Fruit fly (Drosophila melanogaster) whole organism, prepupa: ENCODE results near the gene Pp1-13C.
A peak's percentile ranks its signal among the peaks of the same experiment; 100 is the strongest.

Experiments used
- Blimp-1 ChIP-seq: fragments of 200-800 bp; sonication (Bioruptor generic); optimal IDR thresholded peaks from 3 replicates; lab custom pipeline; 2017; ENCODE audit warnings: missing biosample characterization, missing genetic modification characterization, mild to moderate bottlenecking, moderate library complexity, missing genetic modification reagents
- CG10669 ChIP-seq: fragments of 200-800 bp; sonication (Bioruptor generic); optimal IDR thresholded peaks from 3 replicates; lab custom pipeline; 2018; ENCODE audit warnings: missing biosample characterization, mild to moderate bottlenecking, missing genetic modification characterization, moderate library complexity
- CG11762 ChIP-seq: fragments of 200-800 bp; sonication (Bioruptor generic); optimal IDR thresholded peaks from 3 replicates; lab custom pipeline; 2016; ENCODE audit warnings: missing biosample characterization, missing genetic modification characterization; ENCODE audit not compliant: insufficient read depth
- CG11902 ChIP-seq: fragments of 200-800 bp; sonication (Bioruptor generic); optimal IDR thresholded peaks from 3 replicates; lab custom pipeline; 2016; ENCODE audit warnings: missing biosample characterization, missing genetic modification characterization
- CG1621 ChIP-seq: fragments of 200-800 bp; sonication (Bioruptor generic); optimal IDR thresholded peaks from 3 replicates; lab custom pipeline; 2018; ENCODE audit warnings: missing biosample characterization, mild to moderate bottlenecking, missing genetic modification characterization
- CG16779 ChIP-seq: fragments of 200-800 bp; sonication (Bioruptor generic); optimal IDR thresholded peaks from 3 replicates; lab custom pipeline; 2017; ENCODE audit warnings: missing biosample characterization, mild to moderate bottlenecking, missing genetic modification characterization
- CG32006 ChIP-seq: fragments of 200-800 bp; sonication (Bioruptor generic); optimal IDR thresholded peaks from 3 replicates; lab custom pipeline; 2017; ENCODE audit warnings: missing biosample characterization, mild to moderate bottlenecking, missing genetic modification characterization
- CG34406 ChIP-seq: fragments of 200-800 bp; sonication (Bioruptor generic); optimal IDR thresholded peaks from 3 replicates; lab custom pipeline; 2016; ENCODE audit warnings: missing biosample characterization, missing genetic modification characterization
- CG3919 ChIP-seq: fragments of 200-800 bp; sonication (Bioruptor generic); optimal IDR thresholded peaks from 3 replicates; lab custom pipeline; 2016; ENCODE audit warnings: missing biosample characterization, missing genetic modification characterization
- CG4318 ChIP-seq: fragments of 200-800 bp; sonication (Bioruptor generic); optimal IDR thresholded peaks from 3 replicates; lab custom pipeline; 2017; ENCODE audit warnings: missing biosample characterization, mild to moderate bottlenecking, missing genetic modification characterization
- CG6163 ChIP-seq: fragments of 200-800 bp; sonication (Bioruptor generic); IDR thresholded peaks from 3 replicates; pipeline ENCODE4 v1.3.6; 2022; ENCODE audit warnings: missing biosample characterization, missing genetic modification characterization
- CG6808 ChIP-seq: fragments of 200-800 bp; sonication (Bioruptor generic); optimal IDR thresholded peaks from 3 replicates; lab custom pipeline; 2017; ENCODE audit warnings: missing biosample characterization, missing genetic modification characterization, mild to moderate bottlenecking, moderate library complexity, missing genetic modification reagents
- CG7368 ChIP-seq: fragments of 200-800 bp; sonication (Bioruptor generic); optimal IDR thresholded peaks from 3 replicates; lab custom pipeline; 2016; ENCODE audit warnings: missing biosample characterization, missing genetic modification characterization
- CG8319 ChIP-seq: fragments of 200-800 bp; sonication (Bioruptor generic); optimal IDR thresholded peaks from 3 replicates; lab custom pipeline; 2016; ENCODE audit warnings: missing biosample characterization, missing genetic modification characterization
- CG8632 ChIP-seq: fragments of 200-800 bp; sonication (Bioruptor generic); optimal IDR thresholded peaks from 3 replicates; lab custom pipeline; 2016; ENCODE audit warnings: missing biosample characterization, missing genetic modification characterization
- CG9139 ChIP-seq: fragments of 200-800 bp; sonication (Bioruptor generic); optimal IDR thresholded peaks from 3 replicates; lab custom pipeline; 2017; ENCODE audit warnings: missing biosample characterization, mild to moderate bottlenecking, missing genetic modification characterization
- Eip75B ChIP-seq: fragments of 200-800 bp; sonication (Bioruptor generic); optimal IDR thresholded peaks from 3 replicates; lab custom pipeline; 2016; ENCODE audit warnings: missing biosample characterization, missing genetic modification characterization
- Eip78C ChIP-seq: fragments of 200-800 bp; sonication (Bioruptor generic); peaks from one replicate; lab custom pipeline; 2016; ENCODE audit warnings: missing biosample characterization, missing genetic modification characterization
- Eip93F ChIP-seq: fragments of 200-800 bp; sonication (Bioruptor generic); optimal IDR thresholded peaks from 2 replicates; lab custom pipeline; 2016; ENCODE audit warnings: missing biosample characterization, mild to moderate bottlenecking, missing genetic modification characterization
- Ets21C ChIP-seq: fragments of 200-800 bp; sonication (Bioruptor generic); optimal IDR thresholded peaks from 3 replicates; lab custom pipeline; 2016; ENCODE audit warnings: missing biosample characterization, missing genetic modification characterization
- Ets96B ChIP-seq: fragments of 200-800 bp; optimal IDR thresholded peaks from 2 replicates; lab custom pipeline; 2019; ENCODE audit warnings: missing biosample characterization, mild to moderate bottlenecking, missing genetic modification characterization, moderate library complexity
- Gug ChIP-seq: fragments of 200-800 bp; sonication (Bioruptor generic); IDR thresholded peaks from 2 replicates; pipeline ENCODE4 v1.3.6; 2022; ENCODE audit warnings: missing biosample characterization, missing genetic modification characterization
- Hr38 ChIP-seq: sonication (Bioruptor generic); optimal IDR thresholded peaks from 2 replicates; lab custom pipeline; 2016; ENCODE audit warnings: missing biosample characterization, missing genetic modification characterization
- Hr39 ChIP-seq: fragments of 200-800 bp; sonication (Bioruptor generic); optimal IDR thresholded peaks from 2 replicates; lab custom pipeline; 2016; ENCODE audit warnings: missing biosample characterization, missing genetic modification characterization
- Sox102F ChIP-seq: fragments of 200-800 bp; sonication (Bioruptor generic); optimal IDR thresholded peaks from 2 replicates; lab custom pipeline; 2016; ENCODE audit warnings: missing biosample characterization, mild to moderate bottlenecking, missing genetic modification characterization
- Sox14 ChIP-seq: fragments of 200-800 bp; sonication (Bioruptor generic); optimal IDR thresholded peaks from 3 replicates; lab custom pipeline; 2016; ENCODE audit warnings: missing biosample characterization, missing genetic modification characterization
- Sox15 ChIP-seq: fragments of 200-800 bp; sonication (Bioruptor generic); optimal IDR thresholded peaks from 3 replicates; lab custom pipeline; 2016; ENCODE audit warnings: missing biosample characterization, missing genetic modification characterization
- achi ChIP-seq: fragments of 200-800 bp; sonication (Bioruptor generic); optimal IDR thresholded peaks from 3 replicates; lab custom pipeline; 2016; ENCODE audit warnings: missing biosample characterization, missing genetic modification characterization
- cyc ChIP-seq: fragments of 200-800 bp; sonication (Bioruptor generic); optimal IDR thresholded peaks from 3 replicates; lab custom pipeline; 2016; ENCODE audit warnings: missing biosample characterization, missing genetic modification characterization
- dac ChIP-seq: fragments of 200-800 bp; sonication (Bioruptor generic); optimal IDR thresholded peaks from 2 replicates; lab custom pipeline; 2017; ENCODE audit warnings: missing biosample characterization, mild to moderate bottlenecking, missing genetic modification characterization
- dsx ChIP-seq: fragments of 200-800 bp; optimal IDR thresholded peaks from 3 replicates; lab custom pipeline; 2019; ENCODE audit warnings: missing biosample characterization, mild to moderate bottlenecking, missing genetic modification characterization, moderate library complexity; ENCODE audit not compliant: poor library complexity, severe bottlenecking
- eg ChIP-seq: fragments of 200-800 bp; sonication (Bioruptor generic); IDR thresholded peaks from 3 replicates; pipeline ENCODE4 v1.3.6; 2022; ENCODE audit warnings: missing biosample characterization, missing genetic modification characterization
- esn ChIP-seq: fragments of 200-800 bp; sonication (Bioruptor generic); optimal IDR thresholded peaks from 2 replicates; lab custom pipeline; 2016; ENCODE audit warnings: missing biosample characterization, mild to moderate bottlenecking, missing genetic modification characterization, moderate library complexity
- fd59A ChIP-seq: fragments of 200-800 bp; sonication (Bioruptor generic); optimal IDR thresholded peaks from 2 replicates; lab custom pipeline; 2017; ENCODE audit warnings: missing biosample characterization, mild to moderate bottlenecking, missing genetic modification characterization, missing genetic modification reagents
- fkh ChIP-seq: fragments of 200-800 bp; sonication (Bioruptor generic); optimal IDR thresholded peaks from 3 replicates; lab custom pipeline; 2017; ENCODE audit warnings: missing biosample characterization, mild to moderate bottlenecking, missing genetic modification characterization, moderate library complexity
- lz ChIP-seq: fragments of 200-800 bp; sonication (Bioruptor generic); optimal IDR thresholded peaks from 3 replicates; lab custom pipeline; 2016; ENCODE audit warnings: missing biosample characterization, missing genetic modification characterization
- net ChIP-seq: fragments of 200-800 bp; sonication (Bioruptor generic); optimal IDR thresholded peaks from 3 replicates; lab custom pipeline; 2016; ENCODE audit warnings: missing biosample characterization, missing genetic modification characterization
- pdm3 ChIP-seq: fragments of 200-800 bp; sonication (Bioruptor generic); optimal IDR thresholded peaks from 3 replicates; lab custom pipeline; 2016; ENCODE audit warnings: missing biosample characterization, missing genetic modification characterization
- spab ChIP-seq: fragments of 200-800 bp; sonication (Bioruptor generic); optimal IDR thresholded peaks from 2 replicates; lab custom pipeline; 2017; ENCODE audit warnings: missing biosample characterization, mild to moderate bottlenecking, missing genetic modification characterization, missing genetic modification reagents
- ss ChIP-seq, 2 experiments: fragments of 200-800 bp; sonication (Bioruptor generic); optimal IDR thresholded peaks; 2 replicates in 1 of 2; 3 replicates in 1 of 2; lab custom pipeline; 2017 to 2018; ENCODE audit warnings: mild to moderate bottlenecking in 2 of 2, missing biosample characterization in 2 of 2, missing genetic modification characterization in 2 of 2, moderate library complexity in 1 of 2
- svp ChIP-seq: fragments of 200-800 bp; sonication (Bioruptor generic); peaks from one replicate; lab custom pipeline; 2016; ENCODE audit warnings: missing biosample characterization, missing genetic modification characterization
- vri ChIP-seq: fragments of 200-800 bp; sonication (Bioruptor generic); optimal IDR thresholded peaks from 3 replicates; lab custom pipeline; 2016; ENCODE audit warnings: missing biosample characterization, mild to moderate bottlenecking, missing genetic modification characterization

The Pp1-13C gene

DNA sequence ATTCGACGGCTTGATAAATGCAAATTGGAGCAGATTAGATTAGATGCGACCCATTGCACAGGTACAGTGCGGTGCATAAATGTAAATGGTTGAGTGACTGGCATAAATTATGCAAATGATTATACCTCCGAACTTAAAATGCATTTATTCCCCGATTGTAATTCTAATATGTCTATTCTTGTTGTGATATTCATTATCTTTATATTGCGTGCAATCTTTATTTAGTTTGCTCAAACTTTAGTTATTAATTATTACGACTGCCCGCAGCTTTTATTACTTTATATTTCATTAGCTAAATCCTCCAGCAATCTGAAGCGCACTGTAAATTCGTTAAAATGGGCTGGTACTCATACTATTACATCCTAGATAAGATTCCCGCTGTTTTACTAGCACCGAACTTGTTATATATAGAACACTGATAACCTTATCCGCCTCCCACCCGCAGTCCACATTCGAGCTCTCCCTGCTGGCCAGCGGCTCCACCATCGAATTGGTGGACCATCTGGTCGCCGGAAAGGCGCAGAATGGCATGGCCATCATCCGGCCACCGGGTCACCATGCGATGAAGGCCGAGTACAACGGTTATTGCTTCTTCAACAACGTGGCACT, 24.9 kb downstream of the Pp1-13C start (continued):
- TF ChIP-seq ss (GFP tag; optimal IDR thresholded peaks at IDR 0.05; lab: Kevin White, UChicago) (no peak), Blimp-1 (GFP tag; lab: Kevin White, UChicago) (no peak), CG32006 (GFP tag; lab: Kevin White, UChicago) (no peak), CG8319 (GFP tag; lab: Kevin White, UChicago) (no peak), CG4318 (GFP tag; lab: Kevin White, UChicago) (no peak), CG11762 (GFP tag; lab: Kevin White, UChicago) (no peak), Eip78C (peak; percentile 62), cyc (GFP tag; lab: Kevin White, UChicago) (peak; percentile 3), CG9139 (GFP tag; lab: Kevin White, UChicago) (no peak), vri (GFP tag; lab: Kevin White, UChicago) (peak; percentile 79), eg (no peak), dsx (no peak), achi (GFP tag; lab: Kevin White, UChicago) (no peak), CG34406 (GFP tag; lab: Kevin White, UChicago) (no peak), Sox15 (GFP tag; lab: Kevin White, UChicago) (no peak), Sox102F (no peak), Hr38 (GFP tag; lab: Kevin White, UChicago) (no peak), lz (GFP tag; lab: Kevin White, UChicago) (peak; percentile 38), pdm3 (no peak), Ets96B (tag; lab: Kevin White, UChicago) (no peak), Gug (GFP tag; lab: Robert Waterston, UW) (no peak), Eip93F (GFP tag; lab: Kevin White, UChicago) (no peak), dac (no peak), net (GFP tag; lab: Kevin White, UChicago) (no peak), CG7368 (GFP tag; lab: Kevin White, UChicago) (no peak), fkh (GFP tag; lab: Kevin White, UChicago) (no peak), spab (GFP tag; lab: Kevin White, UChicago) (no peak), Eip75B (GFP tag; lab: Kevin White, UChicago) (no peak), CG1621 (no peak), fd59A (GFP tag; lab: Kevin White, UChicago) (no peak)

- peak; percentile 36 for TF ChIP-seq Eip78C
- no peak for TF ChIP-seq cyc (GFP tag; lab: Kevin White, UChicago)
- TF ChIP-seq svp (GFP tag; lab: Kevin White, UChicago) = peak; percentile 94
These were observed 25.9 kb downstream of the Pp1-13C start for dm6 chrX:15334999-15335398.

- TF ChIP-seq fkh (GFP tag; lab: Kevin White, UChicago) = peak; percentile 68
- TF ChIP-seq spab (GFP tag; lab: Kevin White, UChicago) = no peak
- TF ChIP-seq CG11762 (GFP tag; lab: Kevin White, UChicago) = no peak
- TF ChIP-seq Sox15 (GFP tag; lab: Kevin White, UChicago) = no peak
- TF ChIP-seq Ets21C = no peak
- TF ChIP-seq eg = peak; percentile 38; the same call in 1 of the 3 replicates
- no peak for TF ChIP-seq Sox102F
- peak; percentile 3 for TF ChIP-seq CG34406 (GFP tag; lab: Kevin White, UChicago)
- no peak for TF ChIP-seq Hr39 (GFP tag; lab: Kevin White, UChicago)
- no peak for TF ChIP-seq CG10669 (GFP tag; lab: Kevin White, UChicago)
- no peak for TF ChIP-seq CG11902 (GFP tag; lab: Kevin White, UChicago)
- TF ChIP-seq CG16779 (tag; lab: Kevin White, UChicago) = no peak
- TF ChIP-seq CG8319 (GFP tag; lab: Kevin White, UChicago) = no peak
- TF ChIP-seq CG3919 (GFP tag; lab: Kevin White, UChicago) = peak; percentile 27
- no peak for TF ChIP-seq cyc (GFP tag; lab: Kevin White, UChicago)
- no peak for TF ChIP-seq CG8632 (GFP tag; lab: Kevin White, UChicago)
- TF ChIP-seq ss (GFP tag; optimal IDR thresholded peaks at IDR 0.05; lab: Kevin White, UChicago) = peak; percentile 3 to 9
- TF ChIP-seq Eip75B (GFP tag; lab: Kevin White, UChicago) = peak; percentile 40
- peak; percentile 0 for TF ChIP-seq CG7368 (GFP tag; lab: Kevin White, UChicago)
- TF ChIP-seq Ets96B (tag; lab: Kevin White, UChicago) = no peak
- no peak for TF ChIP-seq fd59A (GFP tag; lab: Kevin White, UChicago)
- TF ChIP-seq dac = no peak
- TF ChIP-seq CG6808 (GFP tag; lab: Kevin White, UChicago) = no peak
- TF ChIP-seq Eip78C = peak; percentile 59
- 0 out of 2 replicates have a peak, but pooled peaks have one; percentile 13 for TF ChIP-seq Gug (GFP tag; lab: Robert Waterston, UW)
- TF ChIP-seq Blimp-1 (GFP tag; lab: Kevin White, UChicago) = no peak
- TF ChIP-seq esn (GFP tag; lab: Kevin White, UChicago) = peak; percentile 15
- peak; percentile 35 for TF ChIP-seq Sox14 (GFP tag; lab: Kevin White, UChicago)
- peak; percentile 53; the same call in 1 of the 3 replicates for TF ChIP-seq CG6163 (GFP tag; lab: Robert Waterston, UW)
These were observed 27.6 kb downstream of the Pp1-13C start, which contains the start of the genes CG9114 and HDAC6 for dm6 chrX:15333066-15333874. Gene CG9114 (minus strand): TSS chrX:15333154. Gene HDAC6 (plus strand): TSS chrX:15333310.
